Fruit fly (Drosophila melanogaster) whole organism, embryonic: ENCODE measurements around the gene CG5727.

Experiments used
- ATbp ChIP-seq: fragments of 200-800 bp; sonication (Bioruptor generic); optimal IDR thresholded peaks from 2 replicates; lab custom pipeline; 2017; ENCODE audit warnings: missing biosample characterization, mild to moderate bottlenecking, missing genetic modification characterization, missing genetic modification reagents
- BEAF-32 ChIP-seq: fragments of 200-800 bp; sonication (Bioruptor generic); optimal IDR thresholded peaks from 3 replicates; lab custom pipeline; 2017; ENCODE audit warnings: missing biosample characterization, missing genetic modification characterization, mild to moderate bottlenecking, moderate library complexity, missing genetic modification reagents
- BtbVII ChIP-seq: fragments of 200-800 bp; sonication (Bioruptor generic); optimal IDR thresholded peaks from 3 replicates; lab custom pipeline; 2017; ENCODE audit warnings: missing biosample characterization, mild to moderate bottlenecking, missing genetic modification characterization
- CG10267 ChIP-seq: fragments of 200-800 bp; sonication (Bioruptor generic); optimal IDR thresholded peaks from 2 replicates; lab custom pipeline; 2018; ENCODE audit warnings: missing biosample characterization, mild to moderate bottlenecking, missing genetic modification characterization, moderate library complexity
- CG10321 ChIP-seq: fragments of 200-800 bp; sonication (Bioruptor generic); IDR thresholded peaks from 2 replicates; pipeline ENCODE4 v1.3.6; 2022; ENCODE audit warnings: missing biosample characterization, missing genetic modification characterization
- CG12942 ChIP-seq: fragments of 200-800 bp; sonication (Bioruptor generic); optimal IDR thresholded peaks from 3 replicates; lab custom pipeline; 2016; ENCODE audit warnings: missing biosample characterization, missing genetic modification characterization
- CG14860 ChIP-seq: fragments of 200-800 bp; sonication (Bioruptor generic); IDR thresholded peaks from 3 replicates; pipeline ENCODE4 v1.3.6; 2022; ENCODE audit warnings: missing biosample characterization, missing genetic modification characterization; ENCODE audit not compliant: partially characterized antibody
- CG15269 ChIP-seq: fragments of 200-800 bp; sonication (Bioruptor generic); optimal IDR thresholded peaks from 2 replicates; lab custom pipeline; 2018; ENCODE audit warnings: missing biosample characterization, mild to moderate bottlenecking, missing genetic modification characterization, moderate library complexity
- CG18764 ChIP-seq: fragments of 200-800 bp; sonication (Bioruptor generic); optimal IDR thresholded peaks from 3 replicates; lab custom pipeline; 2016; ENCODE audit warnings: missing biosample characterization, missing genetic modification characterization
- CG2129 ChIP-seq: fragments of 200-800 bp; sonication (Bioruptor generic); IDR thresholded peaks from 2 replicates; pipeline ENCODE4 v1.3.6; 2022; ENCODE audit warnings: missing biosample characterization, missing genetic modification characterization; ENCODE audit not compliant: partially characterized antibody
- CG31388 ChIP-seq: fragments of 200-800 bp; sonication (Bioruptor generic); optimal IDR thresholded peaks from 2 replicates; lab custom pipeline; 2016; ENCODE audit warnings: missing biosample characterization, missing genetic modification characterization
- CG3163 ChIP-seq: fragments of 200-800 bp; sonication (Bioruptor generic); optimal IDR thresholded peaks from 3 replicates; lab custom pipeline; 2016; ENCODE audit warnings: missing biosample characterization, missing genetic modification characterization
- CG34224 ChIP-seq: fragments of 200-800 bp; sonication (Bioruptor generic); IDR thresholded peaks from 3 replicates; pipeline ENCODE4 v1.3.6; 2022; ENCODE audit warnings: missing biosample characterization, missing genetic modification characterization; ENCODE audit not compliant: partially characterized antibody
- CG3726 ChIP-seq: fragments of 200-800 bp; sonication (Bioruptor generic); IDR thresholded peaks from 3 replicates; pipeline ENCODE4, ENCODE4 v1.3.6; 2022; ENCODE audit warnings: missing biosample characterization, missing genetic modification characterization
- CG42726 ChIP-seq: fragments of 200-800 bp; sonication (Bioruptor generic); IDR thresholded peaks from 2 replicates; pipeline ENCODE4 v1.3.6; 2022; ENCODE audit warnings: missing biosample characterization, missing genetic modification characterization; ENCODE audit not compliant: partially characterized antibody
- CG7357 ChIP-seq: fragments of 200-800 bp; sonication (Bioruptor generic); IDR thresholded peaks from 3 replicates; pipeline ENCODE4 v1.3.6; 2022; ENCODE audit warnings: missing biosample characterization, missing genetic modification characterization
- Chrac-16 ChIP-seq: fragments of 200-800 bp; sonication (Bioruptor generic); optimal IDR thresholded peaks from 3 replicates; lab custom pipeline; 2016; ENCODE audit warnings: missing biosample characterization, missing genetic modification characterization
- D19B ChIP-seq: fragments of 200-800 bp; sonication (Bioruptor generic); optimal IDR thresholded peaks from 2 replicates; lab custom pipeline; 2017; ENCODE audit warnings: missing biosample characterization, mild to moderate bottlenecking, missing genetic modification characterization
- Dek ChIP-seq: fragments of 200-800 bp; sonication (Bioruptor generic); optimal IDR thresholded peaks from 3 replicates; lab custom pipeline; 2019; ENCODE audit warnings: missing biosample characterization, mild to moderate bottlenecking, missing genetic modification characterization, moderate library complexity
- H15 ChIP-seq: fragments of 200-800 bp; sonication (Bioruptor generic); IDR thresholded peaks from 3 replicates; pipeline ENCODE4 v1.3.6; 2022; ENCODE audit warnings: missing biosample characterization, missing genetic modification characterization
- H2.0 ChIP-seq: fragments of 200-800 bp; sonication (Bioruptor generic); IDR thresholded peaks from 2 replicates; pipeline ENCODE4 v1.3.6; 2022; ENCODE audit warnings: missing biosample characterization, missing genetic modification characterization
- HLH4C ChIP-seq: fragments of 200-800 bp; sonication (Bioruptor generic); IDR thresholded peaks from 3 replicates; pipeline ENCODE4 v1.3.6; 2022; ENCODE audit warnings: missing biosample characterization, missing genetic modification characterization; ENCODE audit not compliant: partially characterized antibody
- Hr51 ChIP-seq, 2 experiments: fragments of 200-800 bp; sonication (Bioruptor generic); optimal IDR thresholded peaks; 2 replicates in 1 of 2; 3 replicates in 1 of 2; lab custom pipeline; 2016 to 2018; ENCODE audit warnings: missing biosample characterization in 2 of 2, missing genetic modification characterization in 2 of 2, mild to moderate bottlenecking in 1 of 2, moderate library complexity in 1 of 2
- Hsf ChIP-seq: fragments of 200-800 bp; sonication (Bioruptor generic); optimal IDR thresholded peaks from 3 replicates; lab custom pipeline; 2016; ENCODE audit warnings: missing biosample characterization, missing genetic modification characterization
- Lhr ChIP-seq: fragments of 200-800 bp; sonication (Bioruptor generic); optimal IDR thresholded peaks from 3 replicates; lab custom pipeline; 2017; ENCODE audit warnings: mild to moderate bottlenecking, missing biosample characterization, missing genetic modification reagents, missing genetic modification characterization
- Mad ChIP-seq: fragments of 200-800 bp; sonication (Bioruptor generic); optimal IDR thresholded peaks from 2 replicates; lab custom pipeline; 2016; ENCODE audit warnings: missing biosample characterization, missing genetic modification characterization
- Med ChIP-seq: fragments of 200-800 bp; sonication (Bioruptor generic); peaks from one replicate; lab custom pipeline; 2016; ENCODE audit warnings: missing biosample characterization, missing genetic modification characterization, mild to moderate bottlenecking, inconsistent platforms, moderate library complexity
- Nf-YA ChIP-seq: fragments of 200-800 bp; sonication (Bioruptor generic); IDR thresholded peaks from 2 replicates; pipeline ENCODE4 v1.3.6; 2022; ENCODE audit warnings: missing biosample characterization, missing genetic modification characterization
- Opbp ChIP-seq: fragments of 200-800 bp; sonication (Bioruptor generic); IDR thresholded peaks from 3 replicates; pipeline ENCODE4 v1.3.6; 2022; ENCODE audit warnings: missing biosample characterization, missing genetic modification characterization; ENCODE audit not compliant: partially characterized antibody
- Pdp1 ChIP-seq, 2 experiments: fragments of 200-800 bp; sonication (Bioruptor generic); optimal IDR thresholded peaks; 3 replicates each; lab custom pipeline; 2016; ENCODE audit warnings: missing biosample characterization in 2 of 2, missing genetic modification characterization in 2 of 2, mild to moderate bottlenecking in 1 of 2, moderate library complexity in 1 of 2
- Rx ChIP-seq: fragments of 200-800 bp; sonication (Bioruptor generic); IDR thresholded peaks from 2 replicates; pipeline ENCODE4 v1.3.6; 2022; ENCODE audit warnings: missing biosample characterization, missing genetic modification characterization
- Side ChIP-seq: fragments of 200-800 bp; sonication (Bioruptor generic); optimal IDR thresholded peaks from 2 replicates; lab custom pipeline; 2016; ENCODE audit warnings: missing biosample characterization, missing genetic modification characterization
- Sox100B ChIP-seq: fragments of 200-800 bp; sonication (Bioruptor generic); optimal IDR thresholded peaks from 3 replicates; lab custom pipeline; 2018; ENCODE audit warnings: missing biosample characterization, mild to moderate bottlenecking, missing genetic modification characterization
- Stat92E ChIP-seq, 3 experiments: fragments of >200 bp in 2 of 3; fragments of 200-800 bp in 1 of 3; sonication (Bioruptor generic) in 1 of 3; optimal IDR thresholded peaks; 2 replicates each; lab custom pipeline; 2017 to 2019; ENCODE audit warnings: missing biosample characterization in 3 of 3, missing genetic modification characterization in 3 of 3, mild to moderate bottlenecking in 1 of 3, moderate library complexity in 1 of 3
- Usf ChIP-seq: fragments of 200-800 bp; sonication (Bioruptor generic); optimal IDR thresholded peaks from 2 replicates; lab custom pipeline; 2017; ENCODE audit warnings: missing genotype, missing biosample characterization, missing genetic modification characterization
- Vsx1 ChIP-seq: fragments of 200-800 bp; sonication (Bioruptor generic); optimal IDR thresholded peaks from 2 replicates; lab custom pipeline; 2017; ENCODE audit warnings: missing biosample characterization, mild to moderate bottlenecking, missing genetic modification characterization, missing genetic modification reagents
- Xrp1 ChIP-seq: fragments of 200-800 bp; sonication (Bioruptor generic); IDR thresholded peaks from 2 replicates; pipeline ENCODE4 v1.3.6; 2022; ENCODE audit warnings: missing biosample characterization, missing genetic modification characterization
- br ChIP-seq: fragments of >200 bp; optimal IDR thresholded peaks from 2 replicates; lab custom pipeline; 2017
- cas ChIP-seq: fragments of 200-800 bp; sonication (Bioruptor generic); IDR thresholded peaks from 2 replicates; pipeline ENCODE4 v1.3.6; 2022; ENCODE audit warnings: missing biosample characterization, missing genetic modification characterization
- danr ChIP-seq: fragments of 200-800 bp; sonication (Bioruptor generic); IDR thresholded peaks from 2 replicates; pipeline ENCODE4 v1.3.6; 2022; ENCODE audit warnings: missing biosample characterization, missing genetic modification characterization
- dm ChIP-seq: fragments of 200-800 bp; sonication (Bioruptor generic); optimal IDR thresholded peaks from 3 replicates; lab custom pipeline; 2016; ENCODE audit warnings: missing biosample characterization, missing genetic modification characterization
- esg ChIP-seq: fragments of 200-800 bp; sonication (Bioruptor generic); conservative IDR thresholded peaks from 2 replicates; pipeline ENCODE4 v1.3.6; 2022; ENCODE audit warnings: missing biosample characterization, missing genetic modification characterization
- mld ChIP-seq: fragments of 200-800 bp; sonication (Bioruptor generic); IDR thresholded peaks from 3 replicates; pipeline ENCODE4 v1.3.6; 2022; ENCODE audit warnings: missing biosample characterization, missing genetic modification characterization; ENCODE audit not compliant: partially characterized antibody
- oc ChIP-seq: fragments of 200-800 bp; sonication (Bioruptor generic); optimal IDR thresholded peaks from 2 replicates; lab custom pipeline; 2018; ENCODE audit warnings: missing biosample characterization, mild to moderate bottlenecking, missing genetic modification characterization, moderate library complexity
- p53 ChIP-seq: fragments of 200-800 bp; sonication (Bioruptor generic); optimal IDR thresholded peaks from 2 replicates; lab custom pipeline; 2016; ENCODE audit warnings: missing biosample characterization, missing genetic modification characterization
- prd ChIP-seq, 3 experiments: fragments of >200 bp in 2 of 3; fragments of 200-800 bp in 1 of 3; sonication (Bioruptor generic) in 1 of 3; optimal IDR thresholded peaks in 2 of 3; IDR thresholded peaks in 1 of 3; 2 replicates in 2 of 3; 3 replicates in 1 of 3; pipeline versions ENCODE4 v1.3.6 to Lab custom; 2017 to 2022; ENCODE audit warnings: missing biosample characterization in 1 of 3, missing genetic modification characterization in 1 of 3
- shn ChIP-seq: fragments of 200-800 bp; sonication (Bioruptor generic); optimal IDR thresholded peaks from 3 replicates; lab custom pipeline; 2016; ENCODE audit warnings: missing biosample characterization, missing genetic modification characterization
- usp ChIP-seq: fragments of >200 bp; optimal IDR thresholded peaks from 2 replicates; lab custom pipeline; 2017; ENCODE audit warnings: missing biosample characterization, missing genetic modification characterization
- vfl ChIP-seq: fragments of 200-800 bp; sonication (Bioruptor generic); optimal IDR thresholded peaks from 2 replicates; lab custom pipeline; 2016; ENCODE audit warnings: missing biosample characterization, missing genetic modification characterization
- wek ChIP-seq: fragments of 200-800 bp; sonication (Bioruptor generic); optimal IDR thresholded peaks from 3 replicates; lab custom pipeline; 2018; ENCODE audit warnings: missing biosample characterization, mild to moderate bottlenecking, missing genetic modification characterization, moderate library complexity

Gene CG5727

dm6 chr2L:10249655-10250202 lies 39.2 kb upstream of the CG5727 start (continued):
- TF ChIP-seq Nf-YA (GFP tag; lab: Robert Waterston, UW) (no peak), Lhr (GFP tag; lab: Kevin White, UChicago) (no peak), CG14860 (no peak), BEAF-32 (GFP tag; lab: Kevin White, UChicago) (no peak), usp (no peak), Stat92E (GFP tag; optimal IDR thresholded peaks at IDR 0.05; lab: Kevin White, UChicago) (no peak), Dek (no peak), CG10321 (GFP tag; lab: Robert Waterston, UW) (no peak), ATbp (GFP tag; lab: Kevin White, UChicago) (no peak), CG2129 (GFP tag; lab: Robert Waterston, UW) (no peak), D19B (GFP tag; lab: Kevin White, UChicago) (no peak), CG34224 (GFP tag; lab: Robert Waterston, UW) (no peak), Hsf (GFP tag; lab: Kevin White, UChicago) (no peak), oc (tag; lab: Kevin White, UChicago) (no peak), CG31388 (no peak), Opbp (no peak), wek (GFP tag; lab: Kevin White, UChicago) (peak; percentile 70), CG18764 (GFP tag; lab: Kevin White, UChicago) (no peak), CG12942 (GFP tag; lab: Kevin White, UChicago) (no peak), p53 (GFP tag; lab: Kevin White, UChicago) (peak; percentile 76), Pdp1 (GFP tag; optimal IDR thresholded peaks at IDR 0.05; lab: Kevin White, UChicago) (no peak), CG10267 (tag; lab: Kevin White, UChicago) (no peak), shn (GFP tag; lab: Kevin White, UChicago) (no peak), Mad (GFP tag; lab: Kevin White, UChicago) (no peak), CG7357 (GFP tag; lab: Robert Waterston, UW) (no peak), HLH4C (GFP tag; lab: Robert Waterston, UW) (no peak), Side (peak; percentile 1), H2.0 (GFP tag; lab: Robert Waterston, UW) (no peak), Xrp1 (GFP tag; lab: Robert Waterston, UW) (peak; percentile 64), CG15269 (tag; lab: Kevin White, UChicago) (no peak), Rx (GFP tag; lab: Robert Waterston, UW) (no peak), mld (GFP tag; lab: Robert Waterston, UW) (no peak), BtbVII (peak; percentile 60), Med (peak; percentile 73), CG3726 (GFP tag; lab: Robert Waterston, UW) (no peak), br (lab: Kevin White, UChicago) (no peak), danr (GFP tag; lab: Robert Waterston, UW) (no peak), Sox100B (GFP tag; lab: Kevin White, UChicago) (peak; percentile 75), Chrac-16 (no peak), Vsx1 (GFP tag; lab: Kevin White, UChicago) (no peak), vfl (no peak), cas (no peak), H15 (GFP tag; lab: Robert Waterston, UW) (no peak), Hr51 (GFP tag; optimal IDR thresholded peaks at IDR 0.05; lab: Kevin White, UChicago) (no peak), esg (no peak), dm (GFP tag; lab: Kevin White, UChicago) (no peak), CG42726 (GFP tag; lab: Robert Waterston, UW) (no peak), Usf (GFP tag; lab: Kevin White, UChicago) (no peak), CG3163 (GFP tag; lab: Kevin White, UChicago) (peak; percentile 11), prd (optimal IDR thresholded peaks at IDR 0.05; lab: Kevin White, UChicago) (no peak), prd (GFP tag; IDR thresholded peaks at IDR 0.05; lab: Robert Waterston, UW) (no peak)
